Worm (Caenorhabditis elegans): ENCODE measurements around the gene T19B10.5.

- TF ChIP-seq ama-1 (optimal IDR thresholded peaks at IDR 0.05) (no peak), sea-1 (GFP tag; conservative IDR thresholded peaks at IDR 0.05) (peak; percentile 75), flt-1 (GFP tag; IDR thresholded peaks at IDR 0.05) (peak; percentile 76), scrt-1 (GFP tag; IDR thresholded peaks at IDR 0.05) (peak; percentile 55; the same call in 1 of the 2 replicates), ets-7 (tag; optimal IDR thresholded peaks at IDR 0.05) (peak; percentile 0), pes-1 (GFP tag; IDR thresholded peaks at IDR 0.05) (no peak)
Measured at ce11 chrV:11239187-11239725, 4.8 kb downstream of the T19B10.5 start, which contains the start of the genes dvc-1 and ima-1.

Measured in whole organism, early embryonic.